Worm (Caenorhabditis elegans) whole organism, midembryonic: ENCODE results near the gene E03H12.5.

Source experiments
- T22C8.4 ChIP-seq: fragments of 200-800 bp; sonication (Bioruptor generic); IDR thresholded peaks from 2 replicates; pipeline ENCODE4 v1.3.6; 2022; ENCODE audit warnings: missing genetic modification characterization, missing compliant biosample characterization
- cog-1 ChIP-seq: sonication (generic microtip); optimal IDR thresholded peaks from 2 replicates; lab custom pipeline; 2016; ENCODE audit warnings: missing genetic modification characterization, missing compliant biosample characterization
- flt-1 ChIP-seq: fragments of 200-800 bp; sonication (Bioruptor generic); IDR thresholded peaks from 2 replicates; pipeline ENCODE4 v1.3.6; 2022; ENCODE audit warnings: missing genetic modification characterization, missing compliant biosample characterization
- klf-2 ChIP-seq: fragments of 200-800 bp; sonication (Bioruptor generic); conservative IDR thresholded peaks from 2 replicates; pipeline ENCODE4 v1.3.6; 2022; ENCODE audit warnings: missing genetic modification reagents, missing genetic modification characterization, missing compliant biosample characterization
- med-1 ChIP-seq: sonication (generic microtip); optimal IDR thresholded peaks from 2 replicates; lab custom pipeline; 2017; ENCODE audit warnings: missing genetic modification characterization, mild to moderate bottlenecking, missing compliant biosample characterization, antibody characterized with exemption, missing genetic modification reagents; ENCODE audit not compliant: insufficient read depth
- ref-1 ChIP-seq: fragments of 200-800 bp; sonication (Bioruptor generic); conservative IDR thresholded peaks from 2 replicates; pipeline ENCODE4 v1.3.6; 2022; ENCODE audit warnings: missing genetic modification reagents, missing genetic modification characterization, missing compliant biosample characterization
- tab-1 ChIP-seq: fragments of 200-800 bp; sonication (Bioruptor generic); IDR thresholded peaks from 2 replicates; pipeline ENCODE4 v1.3.6; 2022; ENCODE audit warnings: missing genetic modification characterization, missing compliant biosample characterization
- ztf-23 ChIP-seq: fragments of 200-800 bp; sonication (Bioruptor generic); IDR thresholded peaks from 2 replicates; pipeline ENCODE4 v1.3.6; 2022; ENCODE audit warnings: missing genetic modification reagents, missing genetic modification characterization, missing compliant biosample characterization
- ztf-29 ChIP-seq: fragments of 200-800 bp; sonication (Bioruptor generic); IDR thresholded peaks from 2 replicates; pipeline ENCODE4 v1.3.6; 2022; ENCODE audit warnings: missing genetic modification reagents, missing genetic modification characterization, missing compliant biosample characterization

E03H12.5 gene

DNA sequence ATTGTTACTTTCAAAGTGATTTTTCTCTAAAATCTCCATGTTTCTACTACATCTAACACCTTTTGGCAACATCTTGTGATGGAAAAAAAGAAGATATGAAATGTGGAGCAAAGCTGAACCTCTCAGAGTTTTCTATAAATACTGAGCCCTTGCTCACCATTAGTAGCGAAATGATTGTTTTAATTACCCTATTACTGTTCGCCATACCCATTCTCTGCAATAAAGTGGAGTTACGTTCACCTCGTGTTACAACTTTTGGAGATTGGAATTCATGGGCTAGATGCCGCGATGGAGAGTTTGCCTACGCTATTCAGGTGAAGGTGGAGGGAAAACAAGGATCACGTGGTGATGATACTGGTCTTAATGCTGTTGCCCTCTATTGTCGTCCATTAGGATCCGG lies 13.2 kb upstream of the E03H12.5 start, which contains the start of gene txt-3:
TSS of gene txt-3 (plus strand) at position 125 of the 400 bp plus-strand sequence.
- TF ChIP-seq cog-1 (tag; lab: Kevin White, UChicago) (no peak), klf-2 (GFP tag; lab: Robert Waterston, UW) (no peak), ztf-23 (GFP tag; lab: Robert Waterston, UW) (no peak), flt-1 (GFP tag; lab: Robert Waterston, UW) (no peak), tab-1 (GFP tag; lab: Robert Waterston, UW) (no peak)

DNA sequence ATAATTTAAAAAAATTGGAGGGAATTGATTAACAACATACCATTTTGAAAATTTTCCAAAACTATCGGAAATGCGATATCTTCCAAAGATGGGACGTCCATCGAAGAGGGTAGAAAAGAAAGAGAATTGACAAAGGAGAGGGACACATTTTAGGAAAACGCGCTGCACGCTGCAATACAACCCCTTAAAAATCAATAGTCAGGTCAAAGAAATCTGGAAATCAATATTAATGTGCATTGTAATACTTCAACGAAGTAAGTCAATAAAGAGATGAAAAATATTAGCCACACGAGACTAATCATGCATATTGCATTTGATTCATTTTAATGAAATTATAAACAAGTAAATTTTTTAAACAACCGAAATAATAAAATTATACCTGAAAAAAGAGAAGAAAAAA lies 7.6 kb upstream of the E03H12.5 start, which contains the start of gene Y9C9A.13:
TSS of gene Y9C9A.13 (minus strand) at position 101 of the 400 bp plus-strand sequence.
- no peak for TF ChIP-seq tab-1 (GFP tag; lab: Robert Waterston, UW)
- TF ChIP-seq cog-1 (tag; lab: Kevin White, UChicago), result no peak
- no peak for TF ChIP-seq ztf-29
- TF ChIP-seq klf-2 (GFP tag; lab: Robert Waterston, UW), result no peak
- TF ChIP-seq ref-1 (GFP tag; lab: Robert Waterston, UW), result no peak
- no peak for TF ChIP-seq med-1 (GFP tag; lab: Kevin White, UChicago)

DNA sequence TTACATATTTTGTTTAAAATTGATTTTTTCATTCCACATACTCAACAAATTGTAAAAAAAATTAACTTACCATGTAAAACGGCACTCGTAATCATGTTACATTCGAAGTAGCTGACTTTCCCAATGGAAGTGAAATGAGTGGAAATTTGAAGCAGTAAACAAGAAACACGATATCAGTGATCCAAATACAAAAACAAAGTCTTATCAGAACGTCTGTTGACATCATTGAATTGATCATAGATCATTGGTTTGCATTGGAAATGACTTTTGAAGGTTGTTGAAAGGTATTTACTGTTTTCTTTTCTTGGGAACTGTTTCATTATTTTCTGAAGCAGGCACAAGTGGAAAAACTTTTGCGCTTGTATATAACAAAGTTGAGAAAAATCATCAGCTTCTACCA lies 1.0 kb upstream of the E03H12.5 start, which contains the start of gene Y9C9A.16:
TSS of gene Y9C9A.16 (minus strand) at position 131 of the 400 bp plus-strand sequence.
- no peak for TF ChIP-seq T22C8.4 (GFP tag; lab: Robert Waterston, UW)
- no peak for TF ChIP-seq cog-1 (tag; lab: Kevin White, UChicago)
- no peak for TF ChIP-seq ztf-23 (GFP tag; lab: Robert Waterston, UW)
- no peak for TF ChIP-seq ref-1 (GFP tag; lab: Robert Waterston, UW)
- no peak for TF ChIP-seq ztf-29
- TF ChIP-seq med-1 (GFP tag; lab: Kevin White, UChicago), result no peak
- TF ChIP-seq klf-2 (GFP tag; lab: Robert Waterston, UW), result no peak
- TF ChIP-seq flt-1 (GFP tag; lab: Robert Waterston, UW), result no peak
- TF ChIP-seq tab-1 (GFP tag; lab: Robert Waterston, UW), result no peak

DNA sequence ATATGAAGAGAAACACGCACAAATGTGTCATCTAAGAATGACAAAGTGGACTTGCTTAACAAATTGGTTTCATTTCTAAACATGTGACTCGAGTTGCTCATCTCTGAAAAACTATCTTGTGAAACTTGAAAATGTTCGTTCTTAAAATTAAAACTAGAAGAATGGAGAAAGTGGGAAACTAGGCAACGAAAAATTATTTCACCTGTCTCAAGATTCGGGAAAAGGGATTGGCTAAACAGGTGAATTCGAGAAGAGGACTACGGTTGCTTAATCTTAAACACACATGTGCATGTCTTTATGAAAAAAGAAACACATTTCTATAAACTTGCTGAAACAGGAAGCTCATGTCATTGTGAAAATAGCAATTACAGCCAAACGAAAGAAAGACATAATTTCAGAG lies 4.0 kb downstream of the E03H12.5 start, which contains the start of gene srz-24:
TSS of gene srz-24 (minus strand) at position 101 of the 400 bp plus-strand sequence.
- TF ChIP-seq cog-1 (tag; lab: Kevin White, UChicago) (no peak), T22C8.4 (GFP tag; lab: Robert Waterston, UW) (no peak), flt-1 (GFP tag; lab: Robert Waterston, UW) (no peak), ztf-29 (no peak), ref-1 (GFP tag; lab: Robert Waterston, UW) (no peak), tab-1 (GFP tag; lab: Robert Waterston, UW) (no peak), ztf-23 (GFP tag; lab: Robert Waterston, UW) (no peak)

DNA sequence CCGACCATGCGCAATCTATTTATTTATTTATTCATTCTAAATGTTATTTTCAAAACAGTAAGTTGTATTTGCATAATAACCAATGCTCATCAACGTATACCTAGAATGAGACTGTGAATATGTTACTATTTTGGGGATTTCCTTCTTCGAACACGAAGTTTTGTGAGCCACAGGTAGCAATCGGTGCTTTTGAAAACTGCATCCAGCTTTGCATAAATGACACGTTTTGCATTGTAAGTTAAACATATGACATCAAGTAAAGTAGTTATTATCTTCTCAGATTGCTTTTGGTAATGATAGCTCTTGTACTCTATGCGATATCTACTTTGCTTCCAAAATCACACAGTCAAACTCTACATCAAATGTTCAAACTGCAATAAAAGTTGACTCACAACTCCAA lies 5.5 kb downstream of the E03H12.5 start, which contains the start of gene E03H12.4:
TSS of gene E03H12.4 (plus strand) at position 120 of the 400 bp plus-strand sequence.
- TF ChIP-seq cog-1 (tag; lab: Kevin White, UChicago), result no peak
- TF ChIP-seq ztf-23 (GFP tag; lab: Robert Waterston, UW), result no peak
- TF ChIP-seq ztf-29, result no peak
- no peak for TF ChIP-seq klf-2 (GFP tag; lab: Robert Waterston, UW)
- no peak for TF ChIP-seq flt-1 (GFP tag; lab: Robert Waterston, UW)
- no peak for TF ChIP-seq tab-1 (GFP tag; lab: Robert Waterston, UW)
- no peak for TF ChIP-seq T22C8.4 (GFP tag; lab: Robert Waterston, UW)
- TF ChIP-seq med-1 (GFP tag; lab: Kevin White, UChicago), result no peak
- no peak for TF ChIP-seq ref-1 (GFP tag; lab: Robert Waterston, UW)

DNA sequence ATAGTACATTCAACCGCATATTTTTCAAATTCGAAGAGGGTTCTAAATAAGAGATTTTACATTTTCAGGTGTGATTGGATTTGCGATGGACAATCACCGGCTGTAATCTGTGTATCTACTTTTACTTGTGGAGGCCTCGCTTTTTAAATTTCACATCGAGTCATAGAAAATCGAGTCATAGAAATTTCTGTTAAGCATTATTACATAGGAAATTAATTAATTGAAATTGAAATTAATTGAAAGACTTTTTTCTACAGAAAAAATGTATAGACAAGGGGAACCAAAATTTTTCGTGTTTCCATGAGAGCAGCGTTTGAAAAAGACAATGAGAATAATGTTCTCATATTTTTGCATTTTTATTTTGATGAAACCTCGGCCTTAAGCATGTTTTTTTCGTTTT lies 6.7 kb downstream of the E03H12.5 start, which contains the start of gene clec-176:
TSS of gene clec-176 (plus strand) at position 301 of the 400 bp plus-strand sequence.
- TF ChIP-seq klf-2 (GFP tag; lab: Robert Waterston, UW), result no peak
- no peak for TF ChIP-seq ztf-29
- no peak for TF ChIP-seq T22C8.4 (GFP tag; lab: Robert Waterston, UW)
- no peak for TF ChIP-seq ztf-23 (GFP tag; lab: Robert Waterston, UW)
- TF ChIP-seq tab-1 (GFP tag; lab: Robert Waterston, UW), result no peak
- no peak for TF ChIP-seq med-1 (GFP tag; lab: Kevin White, UChicago)
- TF ChIP-seq cog-1 (tag; lab: Kevin White, UChicago), result no peak
- no peak for TF ChIP-seq ref-1 (GFP tag; lab: Robert Waterston, UW)
- no peak for TF ChIP-seq flt-1 (GFP tag; lab: Robert Waterston, UW)

DNA sequence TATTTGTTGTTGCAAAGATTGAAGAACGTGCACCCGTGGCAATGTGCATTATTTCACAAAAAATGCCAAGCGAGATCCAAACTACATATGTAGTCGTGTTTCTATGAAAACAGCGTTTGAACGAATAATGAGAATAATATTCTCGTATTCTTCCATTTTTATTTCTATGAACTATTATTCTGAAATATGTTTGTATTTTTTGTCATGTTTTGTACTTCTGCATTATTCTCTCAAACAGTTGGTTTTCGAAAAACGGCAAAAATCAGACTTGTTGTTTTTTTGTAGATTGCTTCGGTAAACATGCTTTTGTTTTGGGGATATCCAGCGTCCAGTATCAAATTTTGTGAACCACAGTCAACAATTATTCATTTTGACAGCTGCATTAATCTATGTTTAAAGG lies 9.2 kb downstream of the E03H12.5 start, which contains the start of gene clec-177:
TSS of gene clec-177 (plus strand) at position 301 of the 400 bp plus-strand sequence.
- TF ChIP-seq klf-2 (GFP tag; lab: Robert Waterston, UW) (no peak), ref-1 (GFP tag; lab: Robert Waterston, UW) (no peak), med-1 (GFP tag; lab: Kevin White, UChicago) (no peak), T22C8.4 (GFP tag; lab: Robert Waterston, UW) (no peak), ztf-29 (no peak), ztf-23 (GFP tag; lab: Robert Waterston, UW) (no peak), tab-1 (GFP tag; lab: Robert Waterston, UW) (no peak), cog-1 (tag; lab: Kevin White, UChicago) (no peak), flt-1 (GFP tag; lab: Robert Waterston, UW) (no peak)

DNA sequence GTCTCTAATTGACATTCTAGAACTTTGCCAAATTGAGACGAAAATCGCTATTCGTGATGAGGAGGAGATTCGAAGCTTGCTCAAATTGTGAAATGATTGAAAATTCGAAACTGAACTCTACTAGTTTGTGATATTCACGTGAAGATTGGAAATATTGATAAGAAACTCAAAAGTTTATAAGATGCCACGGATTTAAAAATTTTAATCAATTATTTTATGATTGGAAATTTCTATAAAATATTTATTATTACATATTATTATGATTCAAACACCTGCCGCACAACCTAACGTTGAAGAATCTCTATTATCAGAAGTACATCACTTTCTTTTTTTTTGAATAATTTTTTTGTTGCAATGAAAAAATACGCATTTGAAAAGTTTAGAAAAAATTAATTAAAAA lies 11.5 kb downstream of the E03H12.5 start, which contains the start of gene E03H12.7:
TSS of gene E03H12.7 (minus strand) at position 101 of the 400 bp plus-strand sequence.
- TF ChIP-seq ref-1 (GFP tag; lab: Robert Waterston, UW) (no peak), med-1 (GFP tag; lab: Kevin White, UChicago) (no peak), flt-1 (GFP tag; lab: Robert Waterston, UW) (no peak), T22C8.4 (GFP tag; lab: Robert Waterston, UW) (no peak), ztf-23 (GFP tag; lab: Robert Waterston, UW) (no peak), cog-1 (tag; lab: Kevin White, UChicago) (no peak), tab-1 (GFP tag; lab: Robert Waterston, UW) (no peak), klf-2 (GFP tag; lab: Robert Waterston, UW) (no peak), ztf-29 (no peak)

DNA sequence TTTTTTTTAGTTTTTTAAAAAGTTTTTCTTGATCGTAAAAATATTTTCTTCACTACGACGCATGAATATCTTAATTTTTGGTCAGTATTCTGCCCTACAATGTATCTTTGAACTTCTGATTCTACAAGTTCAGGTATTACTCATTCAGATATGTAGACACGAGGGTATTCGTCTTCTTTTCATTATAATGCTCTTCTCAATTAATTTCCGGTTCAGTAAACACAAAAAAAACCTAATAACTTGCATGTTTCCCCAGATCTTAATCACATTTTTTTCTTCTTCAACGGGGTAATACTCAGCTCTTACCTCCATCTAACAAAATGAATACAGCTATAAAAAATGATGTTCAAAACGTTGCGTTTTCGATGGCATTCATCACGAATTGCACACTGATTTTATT lies 15.1 kb downstream of the E03H12.5 start, which contains the start of gene str-162:
TSS of gene str-162 (plus strand) at position 301 of the 400 bp plus-strand sequence.
- TF ChIP-seq ref-1 (GFP tag; lab: Robert Waterston, UW), result no peak
- TF ChIP-seq ztf-29, result no peak
- no peak for TF ChIP-seq med-1 (GFP tag; lab: Kevin White, UChicago)
- TF ChIP-seq klf-2 (GFP tag; lab: Robert Waterston, UW), result no peak
- TF ChIP-seq cog-1 (tag; lab: Kevin White, UChicago), result no peak
- no peak for TF ChIP-seq flt-1 (GFP tag; lab: Robert Waterston, UW)
